Worm (Caenorhabditis elegans) whole organism, early embryonic: Measurements from ENCODE around the gene T01G1.4.
"Not testable (repeated sequence)": the region's sequence is repeated elsewhere in the genome, so short reads cannot be mapped to it uniquely, and the experiment has no call there.

Experiments used
- B0310.2 ChIP-seq: sonication (generic microtip); optimal IDR thresholded peaks from 2 replicates; lab custom pipeline; 2016; ENCODE audit warnings: mild to moderate bottlenecking, missing genetic modification characterization, missing compliant biosample characterization
- aly-1 ChIP-seq: sonication (generic microtip); optimal IDR thresholded peaks from 2 replicates; lab custom pipeline; 2016; ENCODE audit warnings: missing genetic modification characterization, missing compliant biosample characterization
- ama-1 ChIP-seq: fragments of 150-350 bp; optimal IDR thresholded peaks from 2 replicates; lab custom pipeline; 2014
- ceh-13 ChIP-seq: fragments of 200-800 bp; sonication (Bioruptor generic); optimal IDR thresholded peaks from 2 replicates; lab custom pipeline; 2018; ENCODE audit warnings: mild to moderate bottlenecking, missing genetic modification characterization, missing compliant biosample characterization
- ets-7 ChIP-seq: sonication (generic microtip); optimal IDR thresholded peaks from 2 replicates; lab custom pipeline; 2016; ENCODE audit warnings: missing genotype, missing genetic modification characterization, missing compliant biosample characterization
- flt-1 ChIP-seq: fragments of 200-800 bp; sonication (Bioruptor generic); IDR thresholded peaks from 2 replicates; pipeline ENCODE4 v1.3.6; 2022; ENCODE audit warnings: missing genetic modification characterization, missing compliant biosample characterization
- hmbx-1 ChIP-seq: sonication (generic microtip); optimal IDR thresholded peaks from 2 replicates; lab custom pipeline; 2016; ENCODE audit warnings: mild to moderate bottlenecking, missing genetic modification characterization, missing compliant biosample characterization
- hmg-4 ChIP-seq: fragments of 200-800 bp; sonication (Bioruptor generic); optimal IDR thresholded peaks from 2 replicates; lab custom pipeline; 2018; ENCODE audit warnings: mild to moderate bottlenecking, missing genetic modification characterization, missing compliant biosample characterization
- hnd-1 ChIP-seq: sonication (generic microtip); optimal IDR thresholded peaks from 2 replicates; lab custom pipeline; 2016; ENCODE audit warnings: missing genetic modification characterization, missing compliant biosample characterization
- pes-1 ChIP-seq: fragments of 200-800 bp; sonication (Bioruptor generic); IDR thresholded peaks from 2 replicates; pipeline ENCODE4 v1.3.6; 2022; ENCODE audit warnings: missing genetic modification reagents, missing genetic modification characterization, missing compliant biosample characterization
- scrt-1 ChIP-seq: fragments of 200-800 bp; sonication (Bioruptor generic); IDR thresholded peaks from 2 replicates; pipeline ENCODE4 v1.3.6; 2022; ENCODE audit warnings: missing genetic modification characterization, missing compliant biosample characterization
- sea-1 ChIP-seq: fragments of 200-800 bp; sonication (Bioruptor generic); conservative IDR thresholded peaks from 2 replicates; pipeline ENCODE4 v1.3.6; 2022; ENCODE audit warnings: missing genetic modification characterization, missing compliant biosample characterization
- tbx-37 ChIP-seq: fragments of 200-800 bp; sonication (Bioruptor generic); conservative IDR thresholded peaks from 2 replicates; pipeline ENCODE4 v1.3.6; 2022; ENCODE audit warnings: missing genetic modification reagents, missing genetic modification characterization, missing compliant biosample characterization
- tra-4 ChIP-seq: sonication (generic microtip); optimal IDR thresholded peaks from 2 replicates; lab custom pipeline; 2017; ENCODE audit warnings: missing genetic modification characterization, missing compliant biosample characterization

DNA sequence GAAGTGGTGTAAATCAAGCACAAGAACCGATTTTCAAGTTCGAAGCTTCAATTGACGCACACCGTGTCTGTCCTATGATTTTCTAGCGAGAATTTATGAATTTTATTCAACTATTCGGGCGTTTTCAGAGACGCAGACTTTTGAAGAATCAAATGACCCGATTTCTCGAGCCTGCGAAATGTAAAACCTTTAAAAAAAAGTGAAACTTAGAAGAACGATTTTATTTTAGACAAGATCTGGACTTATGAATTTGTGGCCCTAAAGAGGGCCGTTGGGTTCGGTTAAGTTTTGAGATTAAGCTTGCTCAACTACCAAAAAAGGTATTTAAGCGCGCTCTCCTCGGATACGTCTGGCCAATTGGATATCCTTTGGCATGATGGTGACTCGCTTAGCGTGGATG is 44.8 kb upstream of the T01G1.4 start:
- TF ChIP-seq ceh-13 (GFP tag; lab: Kevin White, UChicago); hnd-1; hmbx-1 (tag; lab: Kevin White, UChicago); tra-4 (tag; lab: Kevin White, UChicago); pes-1 (GFP tag; lab: Robert Waterston, UW); flt-1 (GFP tag; lab: Robert Waterston, UW); hmg-4; B0310.2 (tag; lab: Kevin White, UChicago); scrt-1; sea-1; tbx-37 (GFP tag; lab: Robert Waterston, UW); ets-7 (tag; lab: Kevin White, UChicago): not testable (repeated sequence)
- TF ChIP-seq aly-1 (tag; lab: Kevin White, UChicago), result peak; percentile 81
- peak; percentile 83 for TF ChIP-seq ama-1 (lab: Kevin White, UChicago)
